Worm (Caenorhabditis elegans) whole organism, young adult: ENCODE measurements around the gene T22F3.10.

Experiments
- B0019.2 ChIP-seq: fragments of 200-800 bp; sonication (Bioruptor generic); conservative IDR thresholded peaks from 2 replicates; pipeline ENCODE4 v1.3.6; 2022; ENCODE audit warnings: missing genetic modification reagents, missing genetic modification characterization, missing compliant biosample characterization
- B0035.1 ChIP-seq: sonication (generic microtip); optimal IDR thresholded peaks from 2 replicates; lab custom pipeline; 2016; ENCODE audit warnings: missing genetic modification characterization, mild to moderate bottlenecking, missing compliant biosample characterization, missing genotype, missing genetic modification reagents
- B0336.3 ChIP-seq: fragments of 200-800 bp; sonication (Bioruptor generic); IDR thresholded peaks from 2 replicates; pipeline ENCODE4 v1.3.6; 2022; ENCODE audit warnings: missing genetic modification characterization, missing compliant biosample characterization
- C06A6.2 ChIP-seq: fragments of 200-800 bp; sonication (Bioruptor generic); conservative IDR thresholded peaks from 2 replicates; pipeline ENCODE4 v1.3.6; 2022; ENCODE audit warnings: missing genetic modification characterization, missing compliant biosample characterization
- D2030.7 ChIP-seq: fragments of 200-800 bp; sonication (Bioruptor generic); IDR thresholded peaks from 2 replicates; pipeline ENCODE4 v1.3.6; 2022; ENCODE audit warnings: missing genetic modification reagents, missing genetic modification characterization, missing compliant biosample characterization
- F10E7.11 ChIP-seq: sonication (generic microtip); optimal IDR thresholded peaks from 2 replicates; lab custom pipeline; 2017; ENCODE audit warnings: mild to moderate bottlenecking, missing genetic modification characterization, moderate library complexity, missing compliant biosample characterization
- F22D6.2 ChIP-seq: sonication (generic microtip); optimal IDR thresholded peaks from 2 replicates; lab custom pipeline; 2016; ENCODE audit warnings: mild to moderate bottlenecking, missing genetic modification characterization, missing compliant biosample characterization
- F23B12.7 ChIP-seq: sonication (generic microtip); optimal IDR thresholded peaks from 2 replicates; lab custom pipeline; 2017; ENCODE audit warnings: missing genetic modification characterization, mild to moderate bottlenecking, missing compliant biosample characterization, antibody characterized with exemption, moderate library complexity; ENCODE audit not compliant: insufficient read depth
- F33H1.4 ChIP-seq: fragments of 200-800 bp; sonication (Bioruptor generic); IDR thresholded peaks from 2 replicates; pipeline ENCODE4 v1.3.6; 2022; ENCODE audit warnings: missing genetic modification reagents, missing genetic modification characterization, missing compliant biosample characterization
- K12H6.12 ChIP-seq: fragments of 200-800 bp; sonication (Bioruptor generic); optimal IDR thresholded peaks from 2 replicates; lab custom pipeline; 2018; ENCODE audit warnings: mild to moderate bottlenecking, missing genetic modification characterization, missing compliant biosample characterization
- T26A5.8 ChIP-seq: sonication (generic microtip); optimal IDR thresholded peaks from 2 replicates; lab custom pipeline; 2016; ENCODE audit warnings: missing genetic modification characterization, missing compliant biosample characterization
- Y53F4B.3 ChIP-seq: fragments of 200-800 bp; sonication (Bioruptor generic); IDR thresholded peaks from 2 replicates; pipeline ENCODE4 v1.3.6; 2022; ENCODE audit warnings: missing genetic modification reagents, missing genetic modification characterization, missing compliant biosample characterization
- Y67H2A.10 ChIP-seq: fragments of 200-800 bp; sonication (Bioruptor generic); conservative IDR thresholded peaks from 2 replicates; pipeline ENCODE4 v1.3.6; 2022; ENCODE audit warnings: missing genetic modification reagents, missing genetic modification characterization, missing compliant biosample characterization
- Y95B8A.8 ChIP-seq: fragments of 200-800 bp; sonication (Bioruptor generic); IDR thresholded peaks from 2 replicates; pipeline ENCODE4 v1.3.6; 2022; ENCODE audit warnings: missing genetic modification reagents, missing genetic modification characterization, missing compliant biosample characterization
- ZK185.1 ChIP-seq: sonication (generic microtip); optimal IDR thresholded peaks from 2 replicates; lab custom pipeline; 2016; ENCODE audit warnings: mild to moderate bottlenecking, missing genetic modification characterization, missing compliant biosample characterization; ENCODE audit not compliant: poor library complexity, severe bottlenecking
- aptf-3 ChIP-seq: fragments of 200-800 bp; sonication (Bioruptor generic); IDR thresholded peaks from 2 replicates; pipeline ENCODE4 v1.3.6; 2022; ENCODE audit warnings: missing genetic modification characterization, missing compliant biosample characterization
- athp-1 ChIP-seq: sonication (generic microtip); optimal IDR thresholded peaks from 2 replicates; lab custom pipeline; 2017; ENCODE audit warnings: mild to moderate bottlenecking, missing genetic modification characterization, missing compliant biosample characterization
- ceh-40 ChIP-seq: fragments of 200-800 bp; sonication (Bioruptor generic); IDR thresholded peaks from 2 replicates; pipeline ENCODE4 v1.3.6; 2022; ENCODE audit warnings: missing genetic modification characterization, missing compliant biosample characterization
- ets-4 ChIP-seq: fragments of 200-800 bp; sonication (Bioruptor generic); optimal IDR thresholded peaks from 2 replicates; lab custom pipeline; 2018; ENCODE audit warnings: mild to moderate bottlenecking, missing genetic modification characterization, missing compliant biosample characterization
- hmg-20 ChIP-seq: fragments of 200-800 bp; sonication (Bioruptor generic); IDR thresholded peaks from 2 replicates; pipeline ENCODE4 v1.3.6; 2022; ENCODE audit warnings: missing genetic modification reagents, missing genetic modification characterization, missing compliant biosample characterization
- hsf-1 ChIP-seq: fragments of 200-800 bp; sonication (Bioruptor generic); IDR thresholded peaks from 2 replicates; pipeline ENCODE4 v1.3.6; 2022; ENCODE audit warnings: missing genetic modification reagents, missing genetic modification characterization, missing compliant biosample characterization
- lag-1 ChIP-seq: fragments of 200-800 bp; sonication (Bioruptor generic); IDR thresholded peaks from 2 replicates; pipeline ENCODE4 v1.3.6; 2022; ENCODE audit warnings: missing genetic modification reagents, missing genetic modification characterization, missing compliant biosample characterization
- let-607 ChIP-seq, 2 experiments: fragments of 200-800 bp in 1 of 2; sonication (Bioruptor generic) in 1 of 2; sonication (generic microtip) in 1 of 2; optimal IDR thresholded peaks; 2 replicates each; lab custom pipeline; 2016 to 2018; ENCODE audit warnings: mild to moderate bottlenecking in 2 of 2, missing compliant biosample characterization in 2 of 2, missing genetic modification characterization in 2 of 2, moderate library complexity in 2 of 2, missing genotype in 1 of 2
- lin-26 ChIP-seq: fragments of 200-800 bp; sonication (Bioruptor generic); IDR thresholded peaks from 2 replicates; pipeline ENCODE4 v1.3.6; 2022; ENCODE audit warnings: missing genetic modification reagents, missing genetic modification characterization, missing compliant biosample characterization
- lin-54 ChIP-seq: fragments of 200-800 bp; sonication (Bioruptor generic); optimal IDR thresholded peaks from 2 replicates; lab custom pipeline; 2018; ENCODE audit warnings: mild to moderate bottlenecking, missing genetic modification characterization, missing compliant biosample characterization
- lsl-1 ChIP-seq: fragments of 200-800 bp; sonication (Bioruptor generic); optimal IDR thresholded peaks from 2 replicates; lab custom pipeline; 2018; ENCODE audit warnings: mild to moderate bottlenecking, missing genetic modification characterization, moderate library complexity, missing compliant biosample characterization
- lsy-27 ChIP-seq: sonication (generic microtip); optimal IDR thresholded peaks from 2 replicates; lab custom pipeline; 2017; ENCODE audit warnings: missing genetic modification characterization, mild to moderate bottlenecking, missing compliant biosample characterization, antibody characterized with exemption, missing genotype, borderline replicate concordance; ENCODE audit not compliant: insufficient read depth
- madf-10 ChIP-seq: sonication (generic microtip); optimal IDR thresholded peaks from 2 replicates; lab custom pipeline; 2016; ENCODE audit warnings: mild to moderate bottlenecking, missing genetic modification characterization, missing compliant biosample characterization
- madf-6 ChIP-seq: fragments of 200-800 bp; sonication (Bioruptor generic); IDR thresholded peaks from 2 replicates; pipeline ENCODE4 v1.3.6; 2022; ENCODE audit warnings: missing genetic modification reagents, missing genetic modification characterization, missing compliant biosample characterization
- madf-8 ChIP-seq: fragments of 200-800 bp; sonication (Bioruptor generic); conservative IDR thresholded peaks from 2 replicates; pipeline ENCODE4 v1.3.6; 2022; ENCODE audit warnings: missing genetic modification reagents, missing genetic modification characterization, missing compliant biosample characterization
- mcd-1 ChIP-seq: fragments of 200-800 bp; sonication (Bioruptor generic); IDR thresholded peaks from 2 replicates; pipeline ENCODE4 v1.3.6; 2022; ENCODE audit warnings: missing genetic modification reagents, missing genetic modification characterization, missing compliant biosample characterization
- mes-4 ChIP-seq: sonication (generic microtip); optimal IDR thresholded peaks from 2 replicates; lab custom pipeline; 2016; ENCODE audit warnings: missing genotype, missing genetic modification characterization, missing compliant biosample characterization
- mxl-1 ChIP-seq: sonication (generic microtip); optimal IDR thresholded peaks from 2 replicates; lab custom pipeline; 2016; ENCODE audit warnings: missing genetic modification characterization, missing compliant biosample characterization
- nfya-2 ChIP-seq: fragments of 200-800 bp; sonication (Bioruptor generic); IDR thresholded peaks from 2 replicates; pipeline ENCODE4 v1.3.6; 2022; ENCODE audit warnings: missing genetic modification reagents, missing genetic modification characterization, missing compliant biosample characterization
- nfyb-1 ChIP-seq: fragments of 200-800 bp; sonication (Bioruptor generic); IDR thresholded peaks from 2 replicates; pipeline ENCODE4 v1.3.6; 2022; ENCODE audit warnings: missing genetic modification reagents, missing genetic modification characterization, missing compliant biosample characterization
- pbrm-1 ChIP-seq: fragments of 200-800 bp; sonication (Bioruptor generic); IDR thresholded peaks from 2 replicates; pipeline ENCODE4 v1.3.6; 2022; ENCODE audit warnings: missing genetic modification reagents, missing genetic modification characterization, missing compliant biosample characterization
- pha-4 ChIP-seq: fragments of 150-350 bp; sonication (generic microtip); optimal IDR thresholded peaks from 2 replicates; lab custom pipeline; 2014; ENCODE audit warnings: missing biosample characterization, missing genetic modification reagents, missing genetic modification characterization
- rec-8 ChIP-seq, 2 experiments: sonication (generic microtip); optimal IDR thresholded peaks; 2 replicates each; lab custom pipeline; 2016; ENCODE audit warnings: mild to moderate bottlenecking in 2 of 2, missing genetic modification characterization in 2 of 2, missing genetic modification reagents in 2 of 2, missing genotype in 2 of 2, missing biosample characterization in 1 of 2, missing compliant biosample characterization in 1 of 2, moderate library complexity in 1 of 2
- snpc-1.1 ChIP-seq: sonication (generic microtip); optimal IDR thresholded peaks from 2 replicates; lab custom pipeline; 2017; ENCODE audit warnings: missing genetic modification characterization, mild to moderate bottlenecking, missing compliant biosample characterization, antibody characterized with exemption, moderate library complexity, missing genotype, missing genetic modification reagents; ENCODE audit not compliant: insufficient read depth
- snpc-4 ChIP-seq, 5 experiments: fragments of 150-350 bp in 1 of 5; sonication (generic microtip) in 4 of 5; optimal IDR thresholded peaks; 2 replicates each; lab custom pipeline; 2014 to 2018; ENCODE audit warnings: missing genetic modification characterization in 5 of 5, missing biosample characterization in 3 of 5, antibody characterized with exemption in 2 of 5, mild to moderate bottlenecking in 2 of 5, missing compliant biosample characterization in 2 of 5, missing genotype in 2 of 5, moderate library complexity in 2 of 5, missing genetic modification reagents in 1 of 5
- tbp1 ChIP-seq: fragments of 200-800 bp; sonication (Bioruptor generic); optimal IDR thresholded peaks from 2 replicates; lab custom pipeline; 2018; ENCODE audit warnings: mild to moderate bottlenecking, missing genetic modification characterization, missing compliant biosample characterization
- xnd-1 ChIP-seq: sonication (generic microtip); optimal IDR thresholded peaks from 2 replicates; lab custom pipeline; 2016; ENCODE audit warnings: missing genotype, missing genetic modification reagents, missing genetic modification characterization, missing compliant biosample characterization
- zim-3 ChIP-seq: sonication (generic microtip); optimal IDR thresholded peaks from 2 replicates; lab custom pipeline; 2017; ENCODE audit warnings: mild to moderate bottlenecking, missing genetic modification characterization, moderate library complexity, missing compliant biosample characterization
- ztf-18 ChIP-seq: sonication (generic microtip); optimal IDR thresholded peaks from 2 replicates; lab custom pipeline; 2016; ENCODE audit warnings: missing genotype, mild to moderate bottlenecking, missing genetic modification characterization, missing compliant biosample characterization
- ztf-25 ChIP-seq: fragments of 200-800 bp; sonication (Bioruptor generic); IDR thresholded peaks from 2 replicates; pipeline ENCODE4 v1.3.6; 2022; ENCODE audit warnings: missing genetic modification reagents, missing genetic modification characterization, missing compliant biosample characterization
- ztf-26 ChIP-seq: sonication (generic microtip); optimal IDR thresholded peaks from 2 replicates; lab custom pipeline; 2017; ENCODE audit warnings: missing genetic modification characterization, missing compliant biosample characterization

The T22F3.10 gene

DNA sequence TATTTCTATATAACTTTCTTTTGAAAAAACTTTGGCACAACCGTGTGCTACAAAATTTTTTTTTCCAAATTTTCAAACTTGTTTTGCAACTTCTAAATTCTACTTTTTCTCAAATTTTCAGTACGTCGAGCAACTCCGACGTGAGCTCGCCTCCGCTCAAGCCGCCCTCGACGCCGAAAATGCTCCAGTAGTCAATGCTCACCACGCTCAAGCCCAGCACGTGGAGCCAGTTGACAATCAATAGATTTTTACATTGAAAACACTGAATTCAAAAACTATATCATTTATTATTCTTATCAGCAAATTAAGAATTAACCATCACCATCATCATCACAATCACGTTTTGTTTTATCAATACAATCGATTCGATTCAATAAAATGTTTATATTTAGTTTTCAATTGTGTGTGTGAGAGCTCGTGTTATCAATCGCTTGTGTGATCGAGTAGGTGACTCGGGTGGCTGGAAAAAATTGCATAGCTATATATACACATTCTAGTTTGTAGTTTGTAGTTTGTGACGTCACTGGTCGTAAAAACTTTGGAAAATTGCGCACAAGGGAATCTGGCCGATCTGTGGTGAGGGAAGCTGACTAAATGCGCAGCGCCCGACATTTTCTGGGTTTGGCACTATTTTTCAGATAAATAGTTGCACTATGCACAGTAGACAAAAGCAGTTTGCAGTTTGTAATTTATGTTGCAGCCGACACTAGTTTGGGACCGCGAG lies 22.9 kb upstream of the T22F3.10 start (continued):
- TF ChIP-seq B0019.2 (GFP tag; lab: Robert Waterston, UW) (no peak), ztf-26 (no peak), mcd-1 (peak; percentile 22; the same call in 1 of the 2 replicates), pha-4 (no peak), hsf-1 (no peak), T26A5.8 (no peak), madf-10 (tag; lab: Kevin White, UChicago) (peak; percentile 91), aptf-3 (GFP tag; lab: Robert Waterston, UW) (no peak), B0035.1 (no peak), Y53F4B.3 (no peak), F10E7.11 (tag; lab: Kevin White, UChicago) (no peak), lin-26 (GFP tag; lab: Robert Waterston, UW) (no peak), K12H6.12 (tag; lab: Kevin White, UChicago) (no peak), mes-4 (tag; lab: Kevin White, UChicago) (no peak), ceh-40 (GFP tag; lab: Robert Waterston, UW) (no peak), tbp1 (GFP tag; lab: Kevin White, UChicago) (peak; percentile 41), F23B12.7 (tag; lab: Kevin White, UChicago) (no peak), nfyb-1 (peak; percentile 84), F22D6.2 (tag; lab: Kevin White, UChicago) (no peak), ets-4 (GFP tag; lab: Kevin White, UChicago) (no peak), ztf-18 (tag; lab: Kevin White, UChicago) (no peak), snpc-4 (GFP tag; optimal IDR thresholded peaks at IDR 0.05; lab: Kevin White, UChicago) (no peak), snpc-4 (tag; optimal IDR thresholded peaks at IDR 0.05; lab: Kevin White, UChicago) (peak in 3 of 4 experiments; percentile 55 to 75 (median 64)), C06A6.2 (GFP tag; lab: Robert Waterston, UW) (no peak), let-607 (tag; optimal IDR thresholded peaks at IDR 0.05; lab: Kevin White, UChicago) (peak in 1 of 2 experiments; percentile 36), pbrm-1 (GFP tag; lab: Robert Waterston, UW) (no peak), madf-8 (GFP tag; lab: Robert Waterston, UW) (no peak), D2030.7 (GFP tag; lab: Robert Waterston, UW) (no peak), B0336.3 (GFP tag; lab: Robert Waterston, UW) (peak; percentile 92), madf-6 (GFP tag; lab: Robert Waterston, UW) (no peak; the same call in 1 of the 2 replicates), Y95B8A.8 (GFP tag; lab: Robert Waterston, UW) (no peak), lin-54 (GFP tag; lab: Kevin White, UChicago) (no peak), athp-1 (tag; lab: Kevin White, UChicago) (peak; percentile 3), snpc-1.1 (tag; lab: Kevin White, UChicago) (no peak), Y67H2A.10 (no peak), lsl-1 (GFP tag; lab: Kevin White, UChicago) (no peak), ztf-25 (GFP tag; lab: Robert Waterston, UW) (no peak), F33H1.4 (GFP tag; lab: Robert Waterston, UW) (no peak), lag-1 (GFP tag; lab: Robert Waterston, UW) (no peak), xnd-1 (tag; lab: Kevin White, UChicago) (no peak), rec-8 (tag; optimal IDR thresholded peaks at IDR 0.05; lab: Kevin White, UChicago) (no peak), lsy-27 (no peak), nfya-2 (GFP tag; lab: Robert Waterston, UW) (no peak), hmg-20 (GFP tag; lab: Robert Waterston, UW) (no peak), zim-3 (peak; percentile 17), ZK185.1 (tag; lab: Kevin White, UChicago) (no peak), mxl-1 (no peak)
